Worm (Caenorhabditis elegans): ENCODE results near the gene abl-1.

abl-1 gene

ce11 chrX:10568385-10569149, 55.4 kb downstream of the abl-1 start (continued):
- TF ChIP-seq cebp-1 (GFP tag; IDR thresholded peaks at IDR 0.05) (no peak), cebp-1 (tag; optimal IDR thresholded peaks at IDR 0.05) (peak; percentile 89), nfya-2 (GFP tag; IDR thresholded peaks at IDR 0.05) (no peak)

- TF ChIP-seq mxl-1 (tag; optimal IDR thresholded peaks at IDR 0.05), result no peak
- no peak for TF ChIP-seq lin-35 (GFP tag; optimal IDR thresholded peaks at IDR 0.05)
- TF ChIP-seq athp-1 (tag; optimal IDR thresholded peaks at IDR 0.05), result no peak
- no peak for TF ChIP-seq C17E4.6 (GFP tag; IDR thresholded peaks at IDR 0.05)
- TF ChIP-seq ekl-4 (GFP tag; IDR thresholded peaks at IDR 0.05), result no peak
- no peak for TF ChIP-seq lag-1 (GFP tag; IDR thresholded peaks at IDR 0.05)
- no peak for TF ChIP-seq F57C9.4 (tag; optimal IDR thresholded peaks at IDR 0.05)
These were observed 57.2 kb downstream of the abl-1 start for ce11 chrX:10566775-10567174.

ce11 chrX:10559203-10559602, 64.8 kb downstream of the abl-1 start, which contains the start of gene F59F5.7:
TSS of gene F59F5.7 (plus strand) at chrX:10559503.
- TF ChIP-seq B0261.1 (tag; optimal IDR thresholded peaks at IDR 0.05) (no peak), dpff-1 (tag; optimal IDR thresholded peaks at IDR 0.05) (no peak), attf-3 (GFP tag; conservative IDR thresholded peaks at IDR 0.05) (no peak), F10E7.11 (tag; optimal IDR thresholded peaks at IDR 0.05) (no peak), lsl-1 (GFP tag; optimal IDR thresholded peaks at IDR 0.05) (no peak)

ce11 chrX:10556764-10557163, 67.2 kb downstream of the abl-1 start:
- TF ChIP-seq ceh-100 (GFP tag; IDR thresholded peaks at IDR 0.05) (no peak), hmg-20 (GFP tag; IDR thresholded peaks at IDR 0.05) (no peak), hsf-1 (GFP tag; IDR thresholded peaks at IDR 0.05) (no peak), K12H6.12 (tag; optimal IDR thresholded peaks at IDR 0.05) (no peak), ztf-22 (GFP tag; optimal IDR thresholded peaks at IDR 0.05) (no peak), somi-1 (GFP tag; optimal IDR thresholded peaks at IDR 0.05) (no peak), bed-2 (GFP tag; IDR thresholded peaks at IDR 0.05) (no peak), snpc-3.4 (tag; optimal IDR thresholded peaks at IDR 0.05) (no peak), madf-8 (GFP tag; conservative IDR thresholded peaks at IDR 0.05) (no peak), ccch-3 (GFP tag; optimal IDR thresholded peaks at IDR 0.05) (no peak), let-607 (tag; optimal IDR thresholded peaks at IDR 0.05) (no peak), ztf-3 (GFP tag; optimal IDR thresholded peaks at IDR 0.05) (no peak), hmg-1.2 (GFP tag; IDR thresholded peaks at IDR 0.05) (no peak), ekl-4 (GFP tag; IDR thresholded peaks at IDR 0.05) (no peak), rcor-1 (GFP tag; IDR thresholded peaks at IDR 0.05) (no peak), ztf-26 (tag; optimal IDR thresholded peaks at IDR 0.05) (no peak), nfya-1 (tag; optimal IDR thresholded peaks at IDR 0.05; ENCODE audit: borderline replicate concordance, insufficient read depth) (no peak)
